Worm (Caenorhabditis elegans) whole organism, L1 larva: ENCODE results near the gene pigq-1.

ENCODE experiments used
- C16A3.4 ChIP-seq: fragments of 150-350 bp; optimal IDR thresholded peaks from 2 replicates; lab custom pipeline; 2014; ENCODE audit warnings: missing biosample characterization, missing genetic modification characterization
- aly-2 ChIP-seq: fragments of 150-350 bp; optimal IDR thresholded peaks from 2 replicates; lab custom pipeline; 2014; ENCODE audit warnings: missing biosample characterization, missing genetic modification characterization
- ceh-8 ChIP-seq: fragments of 200-800 bp; sonication (Bioruptor generic); optimal IDR thresholded peaks from 2 replicates; lab custom pipeline; 2018; ENCODE audit warnings: mild to moderate bottlenecking, missing genetic modification characterization, moderate library complexity, missing compliant biosample characterization
- ceh-82 ChIP-seq, 3 experiments: fragments of 150-350 bp in 1 of 3; sonication (generic microtip) in 2 of 3; optimal IDR thresholded peaks; 2 replicates each; lab custom pipeline; 2014 to 2017; ENCODE audit warnings: missing biosample characterization in 3 of 3, missing genetic modification characterization in 3 of 3
- ceh-90 ChIP-seq: sonication (generic microtip); optimal IDR thresholded peaks from 2 replicates; lab custom pipeline; 2016; ENCODE audit warnings: missing genetic modification characterization, missing compliant biosample characterization
- ces-1 ChIP-seq: fragments of 150-350 bp; optimal IDR thresholded peaks from 2 replicates; lab custom pipeline; 2014; ENCODE audit warnings: missing biosample characterization, missing genetic modification reagents, missing genetic modification characterization
- dpl-1 ChIP-seq, 3 experiments: fragments of 150-350 bp in 2 of 3; sonication (generic microtip) in 1 of 3; optimal IDR thresholded peaks; 2 replicates each; lab custom pipeline; 2014 to 2017; ENCODE audit warnings: missing biosample characterization in 3 of 3, missing genetic modification characterization in 3 of 3, missing genetic modification reagents in 3 of 3
- dsc-1 ChIP-seq: sonication (generic microtip); optimal IDR thresholded peaks from 2 replicates; lab custom pipeline; 2016; ENCODE audit warnings: mild to moderate bottlenecking, missing genetic modification characterization, missing compliant biosample characterization
- egl-27 ChIP-seq, 2 experiments: fragments of 150-350 bp in 1 of 2; sonication (generic microtip); optimal IDR thresholded peaks; 3 replicates each; lab custom pipeline; 2017 to 2018; ENCODE audit warnings: missing biosample characterization in 2 of 2, missing genetic modification characterization in 2 of 2, missing genetic modification reagents in 2 of 2
- elt-2 ChIP-seq: sonication (generic microtip); optimal IDR thresholded peaks from 2 replicates; lab custom pipeline; 2016; ENCODE audit warnings: missing genetic modification characterization, mild to moderate bottlenecking, inconsistent platforms, missing compliant biosample characterization, missing genetic modification reagents
- fkh-4 ChIP-seq: sonication (generic microtip); optimal IDR thresholded peaks from 2 replicates; lab custom pipeline; 2016; ENCODE audit warnings: missing compliant biosample characterization, missing genetic modification characterization, borderline replicate concordance
- fkh-8 ChIP-seq: sonication (generic microtip); optimal IDR thresholded peaks from 2 replicates; lab custom pipeline; 2016; ENCODE audit warnings: mild to moderate bottlenecking, missing genetic modification characterization, missing compliant biosample characterization
- grh-1 ChIP-seq: fragments of 200-800 bp; sonication (Bioruptor generic); IDR thresholded peaks from 2 replicates; pipeline ENCODE4 v1.3.6; 2022; ENCODE audit warnings: missing genetic modification reagents, missing genetic modification characterization, missing compliant biosample characterization
- hlh-17 ChIP-seq: fragments of 200-800 bp; sonication (Bioruptor generic); optimal IDR thresholded peaks from 2 replicates; lab custom pipeline; 2018; ENCODE audit warnings: missing genetic modification characterization, mild to moderate bottlenecking, missing compliant biosample characterization, moderate library complexity, borderline replicate concordance
- hpl-2 ChIP-seq: fragments of 150-350 bp; optimal IDR thresholded peaks from 2 replicates; lab custom pipeline; 2014; ENCODE audit warnings: missing biosample characterization, missing genetic modification reagents, missing genetic modification characterization
- irx-1 ChIP-seq: sonication (generic microtip); optimal IDR thresholded peaks from 2 replicates; lab custom pipeline; 2016; ENCODE audit warnings: missing genetic modification characterization, missing compliant biosample characterization
- isw-1 ChIP-seq: fragments of 200-800 bp; sonication (Bioruptor generic); IDR thresholded peaks from 2 replicates; pipeline ENCODE4 v1.3.6; 2022; ENCODE audit warnings: missing genetic modification characterization, missing compliant biosample characterization
- lin-13 ChIP-seq: fragments of 150-350 bp; optimal IDR thresholded peaks from 2 replicates; lab custom pipeline; 2014; ENCODE audit warnings: missing biosample characterization, missing genetic modification reagents, missing genetic modification characterization
- lin-14 ChIP-seq: fragments of 200-800 bp; sonication (Bioruptor generic); optimal IDR thresholded peaks from 2 replicates; lab custom pipeline; 2018; ENCODE audit warnings: mild to moderate bottlenecking, missing genetic modification characterization, moderate library complexity, missing compliant biosample characterization
- lin-15B ChIP-seq: fragments of 150-350 bp; sonication (generic microtip); optimal IDR thresholded peaks from 3 replicates; lab custom pipeline; 2014; ENCODE audit warnings: missing biosample characterization, missing genetic modification characterization
- lsy-2 ChIP-seq, 2 experiments: fragments of 150-350 bp; optimal IDR thresholded peaks; 2 replicates each; lab custom pipeline; 2014; ENCODE audit warnings: missing biosample characterization in 2 of 2, missing genetic modification characterization in 2 of 2
- mef-2 ChIP-seq: fragments of 150-350 bp; optimal IDR thresholded peaks from 2 replicates; lab custom pipeline; 2014; ENCODE audit warnings: missing biosample characterization, missing genetic modification characterization
- mep-1 ChIP-seq: fragments of 150-350 bp; optimal IDR thresholded peaks from 2 replicates; lab custom pipeline; 2014; ENCODE audit warnings: missing biosample characterization, missing genetic modification characterization
- nhr-11 ChIP-seq: fragments of 150-350 bp; optimal IDR thresholded peaks from 2 replicates; lab custom pipeline; 2014; ENCODE audit warnings: missing biosample characterization, missing genetic modification characterization
- nhr-19 ChIP-seq: fragments of 200-800 bp; sonication (Bioruptor generic); conservative IDR thresholded peaks from 2 replicates; pipeline ENCODE4 v1.3.6; 2022; ENCODE audit warnings: missing genetic modification characterization, missing compliant biosample characterization
- nhr-20 ChIP-seq: sonication (generic microtip); optimal IDR thresholded peaks from 2 replicates; lab custom pipeline; 2016; ENCODE audit warnings: mild to moderate bottlenecking, missing genetic modification characterization, missing compliant biosample characterization
- nhr-237 ChIP-seq: fragments of 150-350 bp; optimal IDR thresholded peaks from 2 replicates; lab custom pipeline; 2014; ENCODE audit warnings: missing biosample characterization, missing genetic modification characterization
- nhr-47 ChIP-seq: sonication (generic microtip); optimal IDR thresholded peaks from 2 replicates; lab custom pipeline; 2016; ENCODE audit warnings: mild to moderate bottlenecking, missing genetic modification characterization, moderate library complexity, missing compliant biosample characterization
- nhr-71 ChIP-seq: sonication (generic microtip); optimal IDR thresholded peaks from 2 replicates; lab custom pipeline; 2016; ENCODE audit warnings: mild to moderate bottlenecking, missing genetic modification characterization, moderate library complexity, missing compliant biosample characterization
- nhr-76 ChIP-seq: sonication (generic microtip); optimal IDR thresholded peaks from 2 replicates; lab custom pipeline; 2017; ENCODE audit warnings: missing biosample characterization, missing genetic modification characterization
- nhr-84 ChIP-seq: sonication (generic microtip); optimal IDR thresholded peaks from 2 replicates; lab custom pipeline; 2017; ENCODE audit warnings: missing biosample characterization, missing genetic modification characterization
- nhr-85 ChIP-seq: sonication (generic microtip); peaks from one replicate; lab custom pipeline; 2016; ENCODE audit warnings: missing genetic modification characterization, inconsistent platforms, missing compliant biosample characterization
- nhr-90 ChIP-seq: sonication (generic microtip); optimal IDR thresholded peaks from 2 replicates; lab custom pipeline; 2016; ENCODE audit warnings: mild to moderate bottlenecking, missing genetic modification characterization, missing compliant biosample characterization; ENCODE audit not compliant: poor library complexity
- pag-3 ChIP-seq: sonication (generic microtip); optimal IDR thresholded peaks from 2 replicates; lab custom pipeline; 2017; ENCODE audit warnings: missing genetic modification characterization, mild to moderate bottlenecking, missing compliant biosample characterization, antibody characterized with exemption, borderline replicate concordance; ENCODE audit not compliant: insufficient read depth
- rnt-1 ChIP-seq: sonication (generic microtip); optimal IDR thresholded peaks from 2 replicates; lab custom pipeline; 2016; ENCODE audit warnings: mild to moderate bottlenecking, missing genetic modification characterization, moderate library complexity, missing compliant biosample characterization
- skn-1 ChIP-seq: fragments of 150-350 bp; optimal IDR thresholded peaks from 2 replicates; lab custom pipeline; 2014; ENCODE audit warnings: missing biosample characterization, missing genetic modification characterization
- snpc-4 ChIP-seq: fragments of 150-350 bp; optimal IDR thresholded peaks from 2 replicates; lab custom pipeline; 2014; ENCODE audit warnings: missing biosample characterization, missing genetic modification characterization
- snu-23 ChIP-seq: sonication (generic microtip); optimal IDR thresholded peaks from 2 replicates; lab custom pipeline; 2016; ENCODE audit warnings: missing genetic modification characterization, missing compliant biosample characterization
- sptf-1 ChIP-seq: fragments of 150-350 bp; optimal IDR thresholded peaks from 2 replicates; lab custom pipeline; 2014; ENCODE audit warnings: missing biosample characterization, missing genetic modification characterization
- sup-37 ChIP-seq: fragments of 200-800 bp; sonication (Bioruptor generic); optimal IDR thresholded peaks from 2 replicates; lab custom pipeline; 2018; ENCODE audit warnings: mild to moderate bottlenecking, missing genetic modification characterization, missing compliant biosample characterization
- swsn-7 ChIP-seq: sonication (generic microtip); optimal IDR thresholded peaks from 2 replicates; lab custom pipeline; 2016; ENCODE audit warnings: missing genetic modification characterization, missing compliant biosample characterization
- tbx-2 ChIP-seq: sonication (generic microtip); optimal IDR thresholded peaks from 2 replicates; lab custom pipeline; 2016; ENCODE audit warnings: missing genetic modification characterization, missing compliant biosample characterization
- unc-30 ChIP-seq: sonication (generic microtip); optimal IDR thresholded peaks from 2 replicates; lab custom pipeline; 2017; ENCODE audit warnings: missing biosample characterization, missing genetic modification characterization
- unc-62 ChIP-seq: fragments of 150-350 bp; optimal IDR thresholded peaks from 2 replicates; lab custom pipeline; 2014; ENCODE audit warnings: missing biosample characterization, missing genetic modification reagents, missing genetic modification characterization
- unc-86 ChIP-seq: sonication (generic microtip); optimal IDR thresholded peaks from 2 replicates; lab custom pipeline; 2016; ENCODE audit warnings: missing genetic modification characterization, missing compliant biosample characterization
- vab-15 ChIP-seq: sonication (generic microtip); optimal IDR thresholded peaks from 2 replicates; lab custom pipeline; 2017; ENCODE audit warnings: missing genotype, mild to moderate bottlenecking, missing genetic modification characterization, missing compliant biosample characterization
- xbp-1 ChIP-seq: sonication (generic microtip); optimal IDR thresholded peaks from 2 replicates; lab custom pipeline; 2016; ENCODE audit warnings: missing genetic modification characterization, missing compliant biosample characterization
- zag-1 ChIP-seq: fragments of 150-350 bp; optimal IDR thresholded peaks from 2 replicates; lab custom pipeline; 2014; ENCODE audit warnings: missing biosample characterization, missing genetic modification characterization
- zip-4 ChIP-seq: fragments of 200-800 bp; sonication (Bioruptor generic); optimal IDR thresholded peaks from 2 replicates; lab custom pipeline; 2018; ENCODE audit warnings: mild to moderate bottlenecking, missing genetic modification characterization, moderate library complexity, missing compliant biosample characterization
- ztf-11 ChIP-seq, 2 experiments: sonication (generic microtip); optimal IDR thresholded peaks; 2 replicates each; lab custom pipeline; 2016 to 2017; ENCODE audit warnings: missing genetic modification characterization in 2 of 2, missing biosample characterization in 1 of 2, missing compliant biosample characterization in 1 of 2

Gene pigq-1

ce11 chrIV:11100271-11100670, 46.8 kb downstream of the pigq-1 start, which contains the start of gene str-3:
TSS of gene str-3 (minus strand) at chrIV:11100371.
- TF ChIP-seq aly-2 (tag; lab: Kevin White, UChicago) (no peak), grh-1 (no peak), snpc-4 (tag; lab: Kevin White, UChicago) (no peak)

ce11 chrIV:11097795-11098194, 49.3 kb downstream of the pigq-1 start, which contains the start of gene M7.12:
TSS of gene M7.12 (minus strand) at chrIV:11097982.
- TF ChIP-seq hlh-17: no peak
- TF ChIP-seq lin-14 (GFP tag; lab: Kevin White, UChicago): peak; percentile 63
- TF ChIP-seq snu-23: peak; percentile 37
- peak; percentile 10 for TF ChIP-seq mep-1 (tag; lab: Kevin White, UChicago)
- no peak for TF ChIP-seq dpl-1 (GFP tag; optimal IDR thresholded peaks at IDR 0.05; lab: Kevin White, UChicago)
- no peak for TF ChIP-seq ztf-11 (tag; optimal IDR thresholded peaks at IDR 0.05; lab: Kevin White, UChicago)
- TF ChIP-seq vab-15: no peak
- no peak for TF ChIP-seq sup-37 (GFP tag; lab: Kevin White, UChicago)
- TF ChIP-seq skn-1 (tag; lab: Kevin White, UChicago): no peak
- peak in 1 of 2 experiments; percentile 12 for TF ChIP-seq lsy-2 (tag; optimal IDR thresholded peaks at IDR 0.05; lab: Kevin White, UChicago)
- peak; percentile 48 for TF ChIP-seq fkh-8
- TF ChIP-seq nhr-84 (tag; lab: Kevin White, UChicago): no peak
- no peak for TF ChIP-seq hpl-2 (GFP tag; lab: Kevin White, UChicago)
- TF ChIP-seq nhr-85 (tag; lab: Kevin White, UChicago): no peak
- TF ChIP-seq C16A3.4 (tag; lab: Kevin White, UChicago): no peak
- TF ChIP-seq nhr-19 (GFP tag; lab: Robert Waterston, UW): peak; percentile 53
- TF ChIP-seq aly-2 (tag; lab: Kevin White, UChicago): no peak
- TF ChIP-seq nhr-90 (tag; lab: Kevin White, UChicago): no peak
- no peak for TF ChIP-seq unc-30
- TF ChIP-seq unc-62 (GFP tag; lab: Kevin White, UChicago): no peak
- no peak for TF ChIP-seq lin-13 (GFP tag; lab: Kevin White, UChicago)
- TF ChIP-seq xbp-1 (tag; lab: Kevin White, UChicago): peak; percentile 1
- TF ChIP-seq swsn-7 (tag; lab: Kevin White, UChicago): peak; percentile 20
- TF ChIP-seq dsc-1 (tag; lab: Kevin White, UChicago): peak; percentile 54
- no peak for TF ChIP-seq ceh-8 (GFP tag; lab: Kevin White, UChicago)
- peak; percentile 34 for TF ChIP-seq nhr-47 (tag; lab: Kevin White, UChicago)
- peak in 1 of 3 experiments; percentile 7 for TF ChIP-seq ceh-82 (tag; optimal IDR thresholded peaks at IDR 0.05; lab: Kevin White, UChicago)
- TF ChIP-seq nhr-11 (tag; lab: Kevin White, UChicago): no peak
- TF ChIP-seq isw-1 (GFP tag; lab: Robert Waterston, UW): no peak
- TF ChIP-seq grh-1: no peak
- no peak for TF ChIP-seq ces-1 (GFP tag; lab: Kevin White, UChicago)
- no peak for TF ChIP-seq nhr-237 (tag; lab: Kevin White, UChicago)
- TF ChIP-seq pag-3 (tag; lab: Kevin White, UChicago): no peak
- no peak for TF ChIP-seq lin-15B (tag; lab: Kevin White, UChicago)
- no peak for TF ChIP-seq irx-1 (tag; lab: Kevin White, UChicago)
- TF ChIP-seq fkh-4: no peak
- TF ChIP-seq zag-1: no peak
- TF ChIP-seq nhr-20 (tag; lab: Kevin White, UChicago): peak; percentile 47
- TF ChIP-seq tbx-2: no peak
- TF ChIP-seq rnt-1 (tag; lab: Kevin White, UChicago): peak; percentile 41
- TF ChIP-seq egl-27 (tag; optimal IDR thresholded peaks at IDR 0.05; lab: Kevin White, UChicago): no peak
- no peak for TF ChIP-seq mef-2 (tag; lab: Kevin White, UChicago)
- TF ChIP-seq sptf-1 (tag; lab: Kevin White, UChicago): no peak
- TF ChIP-seq nhr-71 (tag; lab: Kevin White, UChicago): peak; percentile 69
- TF ChIP-seq nhr-76 (tag; lab: Kevin White, UChicago): no peak
- no peak for TF ChIP-seq zip-4
- no peak for TF ChIP-seq ceh-90 (tag; lab: Kevin White, UChicago)
- no peak for TF ChIP-seq unc-86
- no peak for TF ChIP-seq elt-2 (tag; lab: Kevin White, UChicago)
- TF ChIP-seq, all 84 proteins: peak for 14
